Worm (Caenorhabditis elegans): ENCODE data around the gene ZK512.7.

DNA sequence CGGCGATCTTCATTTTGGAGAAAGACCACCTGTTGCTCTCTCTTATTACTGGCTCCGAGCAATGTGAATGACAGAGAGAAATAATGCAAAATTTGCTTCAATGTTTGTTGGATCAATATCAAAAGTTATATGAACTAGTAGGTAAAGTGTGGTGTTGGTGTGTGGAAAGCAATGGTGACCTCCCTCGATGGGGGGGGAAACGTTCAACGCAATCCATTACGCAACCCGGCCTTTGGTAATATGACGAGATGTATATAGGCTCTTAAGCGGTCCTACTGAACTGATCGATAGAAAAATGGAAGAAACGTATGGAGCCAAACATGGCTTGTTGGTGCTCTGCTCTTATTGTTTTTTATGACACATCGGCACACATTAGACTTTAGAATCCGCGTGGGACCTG, 28.8 kb downstream of the ZK512.7 start:
- no peak for TF ChIP-seq unc-62 (GFP tag; optimal IDR thresholded peaks at IDR 0.05)
- no peak for TF ChIP-seq snpc-4 (tag; optimal IDR thresholded peaks at IDR 0.05)
- TF ChIP-seq mep-1 (tag; optimal IDR thresholded peaks at IDR 0.05) = no peak
